Fruit fly (Drosophila melanogaster): ENCODE measurements around the gene CG33178.

CG33178 gene

DNA sequence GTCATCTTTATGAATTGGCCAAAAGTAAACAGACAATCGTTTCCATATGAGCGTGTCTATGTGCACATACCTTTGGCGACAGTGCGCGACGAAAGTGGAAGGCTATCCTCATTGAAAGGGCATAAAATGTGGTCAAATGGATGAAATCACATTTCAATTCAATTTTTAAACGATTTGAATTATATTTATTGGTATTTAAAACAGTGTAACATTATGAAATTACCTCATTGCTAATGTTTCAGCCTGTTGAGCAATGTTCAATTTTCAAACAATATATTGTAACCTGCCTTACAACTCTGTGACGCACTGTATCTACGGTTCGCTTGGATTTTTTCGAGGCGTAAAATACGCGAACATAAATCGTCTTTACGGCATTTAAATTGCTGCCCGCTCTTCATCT, 37.5 kb downstream of the CG33178 start (continued):
- TF ChIP-seq zfh1 (GFP tag; IDR thresholded peaks at IDR 0.05) (no peak), CG11093 (GFP tag; IDR thresholded peaks at IDR 0.05) (0 out of 3 replicates have a peak, but pooled peaks have one; percentile 20), fd102C (GFP tag; optimal IDR thresholded peaks at IDR 0.05) (no peak), tin (GFP tag; optimal IDR thresholded peaks at IDR 0.05) (no peak), gcm2 (GFP tag; optimal IDR thresholded peaks at IDR 0.05) (no peak), Lim3 (GFP tag; IDR thresholded peaks at IDR 0.05) (no peak), sima (GFP tag; optimal IDR thresholded peaks at IDR 0.05) (no peak), CG32767 (GFP tag; IDR thresholded peaks at IDR 0.05) (no peak), Ada2b (GFP tag; IDR thresholded peaks at IDR 0.05) (peak; percentile 9; the same call in 1 of the 2 replicates), CG18476 (GFP tag; optimal IDR thresholded peaks at IDR 0.05) (no peak), chif (GFP tag; optimal IDR thresholded peaks at IDR 0.05) (no peak), sens-2 (GFP tag; IDR thresholded peaks at IDR 0.05) (no peak), Oli (tag; optimal IDR thresholded peaks at IDR 0.05) (peak; percentile 50), Usf (GFP tag; optimal IDR thresholded peaks at IDR 0.05) (no peak), slou (GFP tag; optimal IDR thresholded peaks at IDR 0.05) (no peak), Sox102F (GFP tag; optimal IDR thresholded peaks at IDR 0.05) (peak; percentile 8), ham (GFP tag; IDR thresholded peaks at IDR 0.05) (no peak), az2 (GFP tag; optimal IDR thresholded peaks at IDR 0.05) (no peak), z (GFP tag; IDR thresholded peaks at IDR 0.05) (no peak), Dll (GFP tag; IDR thresholded peaks at IDR 0.05; ENCODE audit: partially characterized antibody) (no peak), B-H2 (GFP tag; optimal IDR thresholded peaks at IDR 0.05) (no peak), CG17385 (GFP tag; optimal IDR thresholded peaks at IDR 0.05) (peak; percentile 0), zfh2 (GFP tag; optimal IDR thresholded peaks at IDR 0.05) (peak; percentile 54), inv (GFP tag; IDR thresholded peaks at IDR 0.05; ENCODE audit: partially characterized antibody) (no peak), CG7372 (GFP tag; IDR thresholded peaks at IDR 0.05) (peak; percentile 46; the same call in 1 of the 2 replicates), CG8359 (GFP tag; optimal IDR thresholded peaks at IDR 0.05; ENCODE audit: borderline replicate concordance) (no peak), Chrac-16 (GFP tag; optimal IDR thresholded peaks at IDR 0.05) (no peak), odd (GFP tag; optimal IDR thresholded peaks at IDR 0.05) (no peak), Antp (GFP tag; optimal IDR thresholded peaks at IDR 0.05) (no peak), Mrtf (GFP tag; IDR thresholded peaks at IDR 0.05) (no peak; the same call in 2 of the 3 replicates), shn (GFP tag; optimal IDR thresholded peaks at IDR 0.05) (no peak), CG15601 (tag; optimal IDR thresholded peaks at IDR 0.05) (no peak), CG12942 (GFP tag; optimal IDR thresholded peaks at IDR 0.05) (no peak), Rx (GFP tag; IDR thresholded peaks at IDR 0.05) (no peak), zen2 (GFP tag; IDR thresholded peaks at IDR 0.05; ENCODE audit: partially characterized antibody) (no peak), CG14014 (GFP tag; IDR thresholded peaks at IDR 0.05) (peak; percentile 53), eyg (GFP tag; optimal IDR thresholded peaks at IDR 0.05) (no peak), Doc3 (GFP tag; IDR thresholded peaks at IDR 0.05; ENCODE audit: partially characterized antibody) (no peak), kay (GFP tag; optimal IDR thresholded peaks at IDR 0.05) (no peak), CG8388 (GFP tag; optimal IDR thresholded peaks at IDR 0.05) (no peak), cad (GFP tag; optimal IDR thresholded peaks at IDR 0.05) (no peak), cas (GFP tag; IDR thresholded peaks at IDR 0.05) (0 out of 2 replicates have a peak, but pooled peaks have one; percentile 5), CG43689 (GFP tag; IDR thresholded peaks at IDR 0.05) (no peak), cato (GFP tag; optimal IDR thresholded peaks at IDR 0.05; ENCODE audit: borderline replicate concordance) (no peak), CG31388 (GFP tag; optimal IDR thresholded peaks at IDR 0.05) (no peak), Doc2 (GFP tag; IDR thresholded peaks at IDR 0.05) (no peak), Nf-YC (tag; optimal IDR thresholded peaks at IDR 0.05) (no peak), Meics (GFP tag; optimal IDR thresholded peaks at IDR 0.05) (peak; percentile 61), Xrp1 (GFP tag; IDR thresholded peaks at IDR 0.05) (0 out of 2 replicates have a peak, but pooled peaks have one; percentile 25), scrt (GFP tag; optimal IDR thresholded peaks at IDR 0.05) (peak; percentile 11), ara (GFP tag; IDR thresholded peaks at IDR 0.05) (no peak), nmo (GFP tag; optimal IDR thresholded peaks at IDR 0.05) (peak; percentile 33)

Data from whole organism, embryonic.